Worm (Caenorhabditis elegans): ENCODE data around the gene F46B6.6.

DNA sequence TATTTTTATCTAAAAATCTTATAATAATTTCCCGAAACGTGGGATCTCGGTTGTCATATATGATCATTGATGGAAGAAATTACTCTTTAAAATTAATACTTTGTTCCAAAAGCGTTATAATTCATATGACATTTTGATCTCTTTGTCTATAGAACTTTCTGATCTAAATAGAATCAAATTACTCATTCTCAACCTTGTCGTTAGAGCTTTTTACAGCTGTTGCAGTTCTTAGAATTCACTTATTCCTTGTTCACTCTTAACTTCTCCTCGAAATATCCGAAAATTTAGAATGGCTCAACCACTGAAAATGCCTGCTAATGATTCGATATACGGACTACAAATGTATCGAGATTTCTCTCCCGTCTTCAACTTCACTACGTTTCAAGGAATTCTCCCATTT is 24.5 kb upstream of the F46B6.6 start, which contains the start of gene sru-29:
- TF ChIP-seq nhr-77 (tag; optimal IDR thresholded peaks at IDR 0.05): no peak
- no peak for TF ChIP-seq nhr-28 (tag; optimal IDR thresholded peaks at IDR 0.05)
- no peak for TF ChIP-seq dmd-9 (GFP tag; IDR thresholded peaks at IDR 0.05)
- no peak for TF ChIP-seq fkh-10 (GFP tag; optimal IDR thresholded peaks at IDR 0.05)
- TF ChIP-seq lin-39 (tag; optimal IDR thresholded peaks at IDR 0.05): no peak
